Fruit fly (Drosophila melanogaster) whole organism, wandering third instar larva: Measurements from ENCODE around the gene Mdr65.
A peak's percentile ranks its signal among the peaks of the same experiment; 100 is the strongest.

ENCODE experiments used
- Abd-B ChIP-seq: fragments of >200 bp; optimal IDR thresholded peaks from 2 replicates; lab custom pipeline; 2017; ENCODE audit warnings: missing biosample characterization, missing genetic modification characterization
- CG32264 ChIP-seq: fragments of 200-800 bp; sonication (Bioruptor generic); optimal IDR thresholded peaks from 2 replicates; lab custom pipeline; 2016; ENCODE audit warnings: missing biosample characterization, missing genetic modification characterization
- CG9705 ChIP-seq: fragments of 200-800 bp; sonication (Bioruptor generic); optimal IDR thresholded peaks from 2 replicates; lab custom pipeline; 2018; ENCODE audit warnings: missing biosample characterization, mild to moderate bottlenecking, missing genetic modification characterization
- CrebA ChIP-seq: fragments of 200-800 bp; sonication (Bioruptor generic); optimal IDR thresholded peaks from 2 replicates; lab custom pipeline; 2016; ENCODE audit warnings: missing biosample characterization, mild to moderate bottlenecking, missing genetic modification characterization, borderline replicate concordance
- Dfd ChIP-seq: fragments of >200 bp; optimal IDR thresholded peaks from 2 replicates; lab custom pipeline; 2017; ENCODE audit warnings: missing biosample characterization, missing genetic modification characterization
- Dif ChIP-seq: fragments of 200-275, 200-300 bp; sonication (Bioruptor generic); optimal IDR thresholded peaks from 2 replicates; lab custom pipeline; 2018; ENCODE audit warnings: missing biosample characterization, missing genetic modification characterization; ENCODE audit not compliant: partially characterized antibody
- GATAd ChIP-seq: sonication (Bioruptor generic); optimal IDR thresholded peaks from 2 replicates; lab custom pipeline; 2016; ENCODE audit warnings: missing biosample characterization, missing genetic modification characterization
- HLH106 ChIP-seq: fragments of 200-800 bp; optimal IDR thresholded peaks from 3 replicates; lab custom pipeline; 2019; ENCODE audit warnings: missing biosample characterization, mild to moderate bottlenecking, missing genetic modification characterization, moderate library complexity
- Hnf4 ChIP-seq: fragments of 200-800 bp; sonication (Bioruptor generic); optimal IDR thresholded peaks from 2 replicates; lab custom pipeline; 2016; ENCODE audit warnings: missing biosample characterization, mild to moderate bottlenecking, missing genetic modification characterization
- Hr78 ChIP-seq: fragments of >200 bp; optimal IDR thresholded peaks from 2 replicates; lab custom pipeline; 2017; ENCODE audit warnings: missing biosample characterization, missing genetic modification characterization
- Hr83 ChIP-seq: fragments of 200-300 bp; sonication (Bioruptor generic); optimal IDR thresholded peaks from 2 replicates; lab custom pipeline; 2016; ENCODE audit warnings: missing biosample characterization, mild to moderate bottlenecking, missing genetic modification characterization, moderate library complexity; ENCODE audit not compliant: poor library complexity, severe bottlenecking
- Jra ChIP-seq: sonication (Bioruptor generic); optimal IDR thresholded peaks from 2 replicates; lab custom pipeline; 2016; ENCODE audit warnings: missing biosample characterization, missing genetic modification characterization
- Mio ChIP-seq: sonication (Bioruptor generic); optimal IDR thresholded peaks from 2 replicates; lab custom pipeline; 2016; ENCODE audit warnings: missing biosample characterization, missing genetic modification characterization
- Myc ChIP-seq: fragments of >200 bp; optimal IDR thresholded peaks from 2 replicates; lab custom pipeline; 2017
- N ChIP-seq: fragments of >200 bp; optimal IDR thresholded peaks from 2 replicates; lab custom pipeline; 2018; ENCODE audit warnings: missing biosample characterization, missing external identifiers, missing genetic modification characterization
- OdsH ChIP-seq: fragments of 200-800 bp; sonication (Bioruptor generic); optimal IDR thresholded peaks from 2 replicates; lab custom pipeline; 2016; ENCODE audit warnings: missing biosample characterization, mild to moderate bottlenecking, missing genetic modification characterization
- Rel ChIP-seq, 2 experiments: fragments of 200-800 bp; sonication (Bioruptor generic) in 1 of 2; optimal IDR thresholded peaks; 2 replicates in 1 of 2; 3 replicates in 1 of 2; lab custom pipeline; 2016 to 2019; ENCODE audit warnings: mild to moderate bottlenecking in 2 of 2, missing biosample characterization in 2 of 2, missing genetic modification characterization in 2 of 2, moderate library complexity in 1 of 2
- Sp1 ChIP-seq: fragments of 200-800 bp; sonication (Bioruptor generic); optimal IDR thresholded peaks from 3 replicates; lab custom pipeline; 2019; ENCODE audit warnings: missing biosample characterization, mild to moderate bottlenecking, missing genetic modification characterization, moderate library complexity
- Vsx2 ChIP-seq: fragments of 200-300, 225-300 bp; sonication (Bioruptor generic); optimal IDR thresholded peaks from 2 replicates; lab custom pipeline; 2018; ENCODE audit warnings: missing biosample characterization, missing genetic modification characterization; ENCODE audit not compliant: partially characterized antibody
- br ChIP-seq: fragments of 200-800 bp; sonication (Bioruptor generic); optimal IDR thresholded peaks from 2 replicates; lab custom pipeline; 2016; ENCODE audit warnings: missing biosample characterization, missing genetic modification characterization
- brk ChIP-seq: fragments of 200-800 bp; sonication (Bioruptor generic); optimal IDR thresholded peaks from 2 replicates; lab custom pipeline; 2016; ENCODE audit warnings: missing biosample characterization, mild to moderate bottlenecking, missing genetic modification characterization
- dl ChIP-seq, 2 experiments: fragments of 175-275, 200-275 bp in 1 of 2; fragments of 200-275 bp in 1 of 2; sonication (Bioruptor generic); optimal IDR thresholded peaks; lab custom pipeline; 2018; ENCODE audit warnings: mild to moderate bottlenecking in 2 of 2, missing biosample characterization in 2 of 2, missing genetic modification characterization in 2 of 2, moderate library complexity in 2 of 2; ENCODE audit not compliant: partially characterized antibody in 2 of 2, insufficient read depth in 1 of 2
- dmrt93B ChIP-seq: fragments of 200-800 bp; sonication (Bioruptor generic); optimal IDR thresholded peaks from 2 replicates; lab custom pipeline; 2018; ENCODE audit warnings: missing biosample characterization, mild to moderate bottlenecking, missing genetic modification characterization
- dsf ChIP-seq: sonication (Bioruptor generic); optimal IDR thresholded peaks from 2 replicates; lab custom pipeline; 2016; ENCODE audit warnings: missing biosample characterization, missing genetic modification characterization, borderline replicate concordance
- ey ChIP-seq: fragments of 200-800 bp; sonication (Bioruptor generic); optimal IDR thresholded peaks from 2 replicates; lab custom pipeline; 2016; ENCODE audit warnings: missing biosample characterization, missing genetic modification characterization
- foxo ChIP-seq, 2 experiments: fragments of 200-800 bp; sonication (Bioruptor generic); optimal IDR thresholded peaks; 2 replicates in 1 of 2; 3 replicates in 1 of 2; lab custom pipeline; 2016 to 2017; ENCODE audit warnings: missing biosample characterization in 2 of 2, missing genetic modification characterization in 2 of 2
- fru ChIP-seq: fragments of 200-800 bp; sonication (Bioruptor generic); optimal IDR thresholded peaks from 3 replicates; lab custom pipeline; 2016; ENCODE audit warnings: missing biosample characterization, mild to moderate bottlenecking, missing genetic modification characterization
- h ChIP-seq: fragments of 200-800 bp; sonication (Bioruptor generic); optimal IDR thresholded peaks from 3 replicates; lab custom pipeline; 2016; ENCODE audit warnings: missing biosample characterization, mild to moderate bottlenecking, missing genetic modification characterization
- jim ChIP-seq: fragments of 175-275, 200-325 bp; sonication (Bioruptor generic); optimal IDR thresholded peaks from 2 replicates; lab custom pipeline; 2016; ENCODE audit warnings: missing biosample characterization, mild to moderate bottlenecking, missing genetic modification characterization
- lola ChIP-seq: fragments of >200 bp; optimal IDR thresholded peaks from 2 replicates; lab custom pipeline; 2017; ENCODE audit warnings: missing biosample characterization, missing genetic modification characterization
- pan ChIP-seq: fragments of >200 bp; optimal IDR thresholded peaks from 2 replicates; lab custom pipeline; 2017
- psq ChIP-seq: fragments of 200-800 bp; sonication (Bioruptor generic); optimal IDR thresholded peaks from 3 replicates; lab custom pipeline; 2017; ENCODE audit warnings: missing biosample characterization, mild to moderate bottlenecking, missing genetic modification characterization, moderate library complexity
- rgr ChIP-seq: fragments of 200-800 bp; sonication (Bioruptor generic); optimal IDR thresholded peaks from 3 replicates; lab custom pipeline; 2016; ENCODE audit warnings: missing biosample characterization, mild to moderate bottlenecking, missing genetic modification characterization
- sage ChIP-seq: fragments of 200-800 bp; sonication (Bioruptor generic); optimal IDR thresholded peaks from 2 replicates; lab custom pipeline; 2016; ENCODE audit warnings: missing biosample characterization, mild to moderate bottlenecking, missing genetic modification characterization
- sv ChIP-seq: fragments of 200-800 bp; sonication (Bioruptor generic); optimal IDR thresholded peaks from 3 replicates; lab custom pipeline; 2016; ENCODE audit warnings: missing biosample characterization, missing genetic modification characterization
- tai ChIP-seq: sonication (Bioruptor generic); optimal IDR thresholded peaks from 2 replicates; lab custom pipeline; 2016; ENCODE audit warnings: missing biosample characterization, missing genetic modification characterization
- usp ChIP-seq: fragments of >200 bp; optimal IDR thresholded peaks from 2 replicates; lab custom pipeline; 2017; ENCODE audit warnings: missing biosample characterization, missing genetic modification characterization
- woc ChIP-seq: sonication (Bioruptor generic); optimal IDR thresholded peaks from 2 replicates; lab custom pipeline; 2016; ENCODE audit warnings: missing biosample characterization, mild to moderate bottlenecking, missing genetic modification characterization

The Mdr65 gene

DNA sequence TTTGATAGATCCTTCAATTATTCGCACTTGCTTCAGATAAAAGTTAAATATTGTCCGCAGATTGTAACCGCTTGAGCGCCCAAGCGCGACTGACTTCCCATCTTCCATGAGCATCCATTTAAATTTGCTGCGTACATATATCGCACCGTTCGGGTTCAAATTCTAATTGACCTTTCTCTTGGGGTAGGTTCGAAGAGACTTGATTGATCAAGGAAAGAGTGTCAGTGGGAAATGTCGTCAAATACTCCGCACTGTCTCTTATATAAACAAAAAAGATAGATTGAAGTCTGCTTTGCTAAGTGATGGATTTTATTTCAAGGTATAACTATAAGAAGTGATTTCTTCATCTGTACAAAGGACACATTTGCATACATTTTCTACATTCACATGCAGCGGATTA is at the start of gene Mdr65:
Gene Mdr65, minus strand, starts transcription at position 101 of the 400 bp plus-strand sequence.
- TF ChIP-seq brk: no peak
- TF ChIP-seq foxo (GFP tag; optimal IDR thresholded peaks at IDR 0.05; lab: Kevin White, UChicago): no peak
- no peak for TF ChIP-seq CG32264 (GFP tag; lab: Kevin White, UChicago)
- no peak for TF ChIP-seq Mio (GFP tag; lab: Kevin White, UChicago)
- no peak for TF ChIP-seq lola (GFP tag; lab: Kevin White, UChicago)
- TF ChIP-seq dl (GFP tag; optimal IDR thresholded peaks at IDR 0.05; lab: Kevin White, UChicago; ENCODE audit: insufficient read depth in 1 of 2, partially characterized antibody in 2 of 2): no peak

DNA sequence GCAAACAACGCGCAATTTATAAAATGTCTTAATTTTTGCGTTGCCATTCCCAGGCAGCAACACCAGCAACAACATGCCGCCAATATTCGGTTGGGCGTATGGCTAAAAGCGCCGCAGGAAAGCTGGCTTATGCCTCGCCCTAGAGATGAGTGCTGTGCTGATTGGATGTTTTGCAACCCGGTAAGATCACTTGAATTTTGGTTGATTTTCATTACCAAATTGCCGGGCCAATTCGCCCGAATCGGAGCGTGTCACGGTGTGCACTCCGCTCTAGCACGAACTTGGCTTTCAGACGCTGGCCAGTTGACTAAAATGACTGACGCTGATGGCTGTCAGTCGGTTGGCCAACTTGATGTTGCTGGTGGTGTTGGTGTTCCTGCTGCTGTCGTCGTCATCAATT is 39.9 kb upstream of the Mdr65 start:
- no peak for TF ChIP-seq GATAd (GFP tag; lab: Kevin White, UChicago)
- peak; percentile 69 for TF ChIP-seq HLH106 (tag; lab: Kevin White, UChicago)
- no peak for TF ChIP-seq Mio (GFP tag; lab: Kevin White, UChicago)
- TF ChIP-seq Abd-B (GFP tag; lab: Kevin White, UChicago): no peak
- TF ChIP-seq CG32264 (GFP tag; lab: Kevin White, UChicago): no peak
- TF ChIP-seq h (GFP tag; lab: Kevin White, UChicago): peak; percentile 73
- peak; percentile 55 for TF ChIP-seq Sp1 (GFP tag; lab: Kevin White, UChicago)
- TF ChIP-seq ey: peak; percentile 61
- TF ChIP-seq brk: peak; percentile 30
- TF ChIP-seq sv (GFP tag; lab: Kevin White, UChicago): no peak
- peak; percentile 60 for TF ChIP-seq OdsH (GFP tag; lab: Kevin White, UChicago)
- TF ChIP-seq rgr (GFP tag; lab: Kevin White, UChicago): peak; percentile 54
- TF ChIP-seq br (GFP tag; lab: Kevin White, UChicago): peak; percentile 63
- TF ChIP-seq dmrt93B (GFP tag; lab: Kevin White, UChicago): peak; percentile 42
- no peak for TF ChIP-seq N (GFP tag; lab: Kevin White, UChicago)
- TF ChIP-seq Hr78 (GFP tag; lab: Kevin White, UChicago): no peak
- peak; percentile 12 for TF ChIP-seq sage (GFP tag; lab: Kevin White, UChicago)
- peak; percentile 71 for TF ChIP-seq woc
- no peak for TF ChIP-seq tai (GFP tag; lab: Kevin White, UChicago)
- TF ChIP-seq Dif: no peak
- no peak for TF ChIP-seq Hr83
- TF ChIP-seq Vsx2 (GFP tag; lab: Kevin White, UChicago): no peak
- TF ChIP-seq fru: peak; percentile 64
- peak; percentile 50 for TF ChIP-seq Jra (GFP tag; lab: Kevin White, UChicago)
- peak; percentile 46 for TF ChIP-seq psq
- no peak for TF ChIP-seq Myc (lab: Kevin White, UChicago)
- TF ChIP-seq Rel (GFP tag; optimal IDR thresholded peaks at IDR 0.05; lab: Kevin White, UChicago): no peak
- no peak for TF ChIP-seq Rel (tag; optimal IDR thresholded peaks at IDR 0.05; lab: Kevin White, UChicago)
- TF ChIP-seq pan (lab: Kevin White, UChicago): no peak
- peak; percentile 38 for TF ChIP-seq Hnf4 (GFP tag; lab: Kevin White, UChicago)
- no peak for TF ChIP-seq dl (GFP tag; optimal IDR thresholded peaks at IDR 0.05; lab: Kevin White, UChicago; ENCODE audit: insufficient read depth in 1 of 2, partially characterized antibody in 2 of 2)
- TF ChIP-seq CrebA (GFP tag; lab: Kevin White, UChicago): no peak
- TF ChIP-seq jim (GFP tag; lab: Kevin White, UChicago): no peak
- TF ChIP-seq CG9705 (GFP tag; lab: Kevin White, UChicago): peak; percentile 42
- no peak for TF ChIP-seq lola (GFP tag; lab: Kevin White, UChicago)
- no peak for TF ChIP-seq usp (GFP tag; lab: Kevin White, UChicago)
- TF ChIP-seq foxo (GFP tag; optimal IDR thresholded peaks at IDR 0.05; lab: Kevin White, UChicago): peak in 1 of 2 experiments; percentile 63
- TF ChIP-seq Dfd (GFP tag; lab: Kevin White, UChicago): no peak
- no peak for TF ChIP-seq dsf
- TF ChIP-seq, all 38 proteins: peak for 17

DNA sequence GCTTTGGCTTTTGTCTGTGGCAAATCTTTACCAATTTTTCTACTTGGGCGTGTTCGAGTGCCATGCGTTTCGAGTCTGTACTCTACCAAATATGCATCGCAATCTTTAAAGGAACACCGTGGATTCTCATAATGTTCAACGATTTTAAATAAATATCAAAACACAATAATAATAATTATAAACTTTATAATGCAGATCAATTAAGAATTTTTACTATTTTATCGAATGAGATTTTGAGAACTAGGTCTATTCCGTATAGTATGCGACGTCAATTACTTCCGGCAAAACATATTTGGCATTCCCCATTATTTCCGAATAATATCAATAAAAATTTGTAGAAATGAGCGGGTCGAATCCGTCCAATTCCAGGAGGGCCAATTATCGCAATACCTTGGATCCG is 29.9 kb upstream of the Mdr65 start, which contains the start of gene CG43168:
Gene CG43168, plus strand, starts transcription at position 301 of the 400 bp plus-strand sequence.
- TF ChIP-seq dsf (no peak), GATAd (GFP tag; lab: Kevin White, UChicago) (no peak), dl (GFP tag; optimal IDR thresholded peaks at IDR 0.05; lab: Kevin White, UChicago; ENCODE audit: insufficient read depth in 1 of 2, partially characterized antibody in 2 of 2) (no peak), HLH106 (tag; lab: Kevin White, UChicago) (no peak), pan (lab: Kevin White, UChicago) (no peak), OdsH (GFP tag; lab: Kevin White, UChicago) (no peak), jim (GFP tag; lab: Kevin White, UChicago) (no peak), sv (GFP tag; lab: Kevin White, UChicago) (no peak), CG9705 (GFP tag; lab: Kevin White, UChicago) (no peak), Vsx2 (GFP tag; lab: Kevin White, UChicago) (no peak), CG32264 (GFP tag; lab: Kevin White, UChicago) (no peak), Dfd (GFP tag; lab: Kevin White, UChicago) (no peak), Hr78 (GFP tag; lab: Kevin White, UChicago) (no peak), foxo (GFP tag; optimal IDR thresholded peaks at IDR 0.05; lab: Kevin White, UChicago) (no peak)
